Worm (Caenorhabditis elegans) whole organism, L3 larva: ENCODE data around the gene Y67D8B.1.

Experiments
- aly-2 ChIP-seq: fragments of 150-350 bp; optimal IDR thresholded peaks from 2 replicates; lab custom pipeline; 2014; ENCODE audit warnings: missing biosample characterization, missing genetic modification characterization
- ceh-28 ChIP-seq: fragments of 150-350 bp; optimal IDR thresholded peaks from 2 replicates; lab custom pipeline; 2014; ENCODE audit warnings: missing biosample characterization, missing genetic modification reagents, missing genetic modification characterization
- ceh-82 ChIP-seq: fragments of 150-350 bp; optimal IDR thresholded peaks from 2 replicates; lab custom pipeline; 2014; ENCODE audit warnings: missing biosample characterization, missing genetic modification characterization
- ceh-9 ChIP-seq: sonication (generic microtip); optimal IDR thresholded peaks from 2 replicates; lab custom pipeline; 2018; ENCODE audit warnings: missing biosample characterization, missing genetic modification characterization
- fkh-10 ChIP-seq: sonication (generic microtip); optimal IDR thresholded peaks from 2 replicates; lab custom pipeline; 2017; ENCODE audit warnings: missing biosample characterization, missing genetic modification reagents, missing genetic modification characterization
- lin-15B ChIP-seq: fragments of 150-350 bp; optimal IDR thresholded peaks from 2 replicates; lab custom pipeline; 2014; ENCODE audit warnings: missing biosample characterization, missing genetic modification characterization
- mdl-1 ChIP-seq: fragments of 150-350 bp; optimal IDR thresholded peaks from 2 replicates; lab custom pipeline; 2014; ENCODE audit warnings: missing biosample characterization, missing genetic modification characterization
- nhr-11 ChIP-seq: fragments of 150-350 bp; optimal IDR thresholded peaks from 2 replicates; lab custom pipeline; 2014; ENCODE audit warnings: missing biosample characterization, missing genetic modification characterization
- nhr-28 ChIP-seq: fragments of 150-350 bp; optimal IDR thresholded peaks from 2 replicates; lab custom pipeline; 2014; ENCODE audit warnings: missing biosample characterization, missing genetic modification characterization
- nhr-76 ChIP-seq: fragments of 150-350 bp; sonication (generic microtip); optimal IDR thresholded peaks from 5 replicates; lab custom pipeline; 2014; ENCODE audit warnings: missing biosample characterization, missing genetic modification characterization
- nhr-77 ChIP-seq: fragments of 150-350 bp; optimal IDR thresholded peaks from 2 replicates; lab custom pipeline; 2014; ENCODE audit warnings: missing biosample characterization, missing genetic modification characterization
- pqm-1 ChIP-seq: fragments of 150-350 bp; optimal IDR thresholded peaks from 2 replicates; lab custom pipeline; 2017; ENCODE audit warnings: missing biosample characterization, missing genetic modification characterization, inconsistent platforms
- skn-1 ChIP-seq: fragments of 150-350 bp; optimal IDR thresholded peaks from 2 replicates; lab custom pipeline; 2014; ENCODE audit warnings: missing biosample characterization, missing genetic modification characterization

DNA sequence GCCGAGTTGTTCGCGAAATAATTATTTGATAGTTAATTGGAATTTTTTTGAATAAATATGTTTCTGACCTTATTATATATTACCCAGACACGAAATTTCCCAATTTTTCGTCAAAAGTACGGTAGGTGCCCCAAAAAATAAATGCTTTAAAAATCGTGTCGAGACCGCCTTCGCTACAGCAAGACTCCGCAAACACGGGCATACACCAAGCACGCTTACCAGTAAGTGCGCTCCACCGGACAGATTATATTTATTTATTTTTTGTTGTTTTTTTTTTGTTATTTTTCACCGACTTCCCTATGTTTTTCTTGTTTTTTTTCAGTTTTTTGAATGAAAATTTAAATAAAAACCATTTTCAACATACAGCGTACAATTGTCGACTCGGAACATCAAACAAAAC, 35.9 kb downstream of the Y67D8B.1 start:
- no peak for TF ChIP-seq pqm-1 (tag; lab: Kevin White, UChicago)
- no peak for TF ChIP-seq fkh-10
- no peak for TF ChIP-seq lin-15B
- TF ChIP-seq mdl-1 (tag; lab: Kevin White, UChicago) = no peak
- TF ChIP-seq nhr-11 (tag; lab: Kevin White, UChicago) = no peak
- TF ChIP-seq ceh-9 (tag; lab: Kevin White, UChicago) = no peak
- TF ChIP-seq skn-1 (tag; lab: Kevin White, UChicago) = no peak
- no peak for TF ChIP-seq ceh-82 (tag; lab: Kevin White, UChicago)
- no peak for TF ChIP-seq aly-2 (tag; lab: Kevin White, UChicago)
- TF ChIP-seq nhr-28 (tag; lab: Kevin White, UChicago) = no peak
- TF ChIP-seq nhr-76 (tag; lab: Kevin White, UChicago) = no peak
- TF ChIP-seq nhr-77 (tag; lab: Kevin White, UChicago) = no peak
- no peak for TF ChIP-seq ceh-28 (tag; lab: Kevin White, UChicago)
